Fruit fly (Drosophila melanogaster) whole organism, wandering third instar larva: ENCODE results near the gene CG7810.

Experiments
- Abd-B ChIP-seq: fragments of >200 bp; optimal IDR thresholded peaks from 2 replicates; lab custom pipeline; 2017; ENCODE audit warnings: missing biosample characterization, missing genetic modification characterization
- CrebA ChIP-seq: fragments of 200-800 bp; sonication (Bioruptor generic); optimal IDR thresholded peaks from 2 replicates; lab custom pipeline; 2016; ENCODE audit warnings: missing biosample characterization, mild to moderate bottlenecking, missing genetic modification characterization, borderline replicate concordance
- Vsx2 ChIP-seq: fragments of 200-300, 225-300 bp; sonication (Bioruptor generic); optimal IDR thresholded peaks from 2 replicates; lab custom pipeline; 2018; ENCODE audit warnings: missing biosample characterization, missing genetic modification characterization; ENCODE audit not compliant: partially characterized antibody
- foxo ChIP-seq, 2 experiments: fragments of 200-800 bp; sonication (Bioruptor generic); optimal IDR thresholded peaks; 2 replicates in 1 of 2; 3 replicates in 1 of 2; lab custom pipeline; 2016 to 2017; ENCODE audit warnings: missing biosample characterization in 2 of 2, missing genetic modification characterization in 2 of 2
- h ChIP-seq: fragments of 200-800 bp; sonication (Bioruptor generic); optimal IDR thresholded peaks from 3 replicates; lab custom pipeline; 2016; ENCODE audit warnings: missing biosample characterization, mild to moderate bottlenecking, missing genetic modification characterization
- usp ChIP-seq: fragments of >200 bp; optimal IDR thresholded peaks from 2 replicates; lab custom pipeline; 2017; ENCODE audit warnings: missing biosample characterization, missing genetic modification characterization
- woc ChIP-seq: sonication (Bioruptor generic); optimal IDR thresholded peaks from 2 replicates; lab custom pipeline; 2016; ENCODE audit warnings: missing biosample characterization, mild to moderate bottlenecking, missing genetic modification characterization

DNA sequence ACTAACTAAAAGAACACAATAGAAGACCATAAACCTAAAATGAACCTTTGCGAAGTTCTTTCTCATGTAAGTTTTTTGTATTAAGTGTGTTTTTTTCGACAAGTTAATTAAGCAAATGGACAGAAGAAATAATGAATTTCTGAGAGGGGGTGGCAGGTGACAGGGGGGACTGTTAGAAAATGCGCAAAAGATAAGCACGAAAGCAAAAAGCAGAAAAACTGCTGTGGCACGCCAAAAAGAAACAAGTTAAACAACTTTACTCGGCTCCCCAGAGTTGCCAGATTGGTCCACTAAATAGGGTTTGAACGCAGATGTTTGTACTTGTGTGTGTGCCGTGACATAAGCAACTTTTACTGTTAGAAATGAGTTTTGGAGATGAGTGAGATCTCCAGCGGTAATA is 34.1 kb downstream of the CG7810 start:
- TF ChIP-seq foxo (GFP tag; optimal IDR thresholded peaks at IDR 0.05; lab: Kevin White, UChicago), result no peak
- TF ChIP-seq Abd-B, result no peak
- no peak for TF ChIP-seq h (GFP tag; lab: Kevin White, UChicago)
- no peak for TF ChIP-seq woc (GFP tag; lab: Kevin White, UChicago)
- TF ChIP-seq Vsx2, result no peak
- TF ChIP-seq usp (GFP tag; lab: Kevin White, UChicago), result no peak
- no peak for TF ChIP-seq CrebA
